Worm (Caenorhabditis elegans) whole organism, midembryonic: ENCODE data around the gene C34F11.1.

Experiments used
- T22C8.4 ChIP-seq: fragments of 200-800 bp; sonication (Bioruptor generic); IDR thresholded peaks from 2 replicates; pipeline ENCODE4 v1.3.6; 2022; ENCODE audit warnings: missing genetic modification characterization, missing compliant biosample characterization
- cog-1 ChIP-seq: sonication (generic microtip); optimal IDR thresholded peaks from 2 replicates; lab custom pipeline; 2016; ENCODE audit warnings: missing genetic modification characterization, missing compliant biosample characterization
- flt-1 ChIP-seq: fragments of 200-800 bp; sonication (Bioruptor generic); IDR thresholded peaks from 2 replicates; pipeline ENCODE4 v1.3.6; 2022; ENCODE audit warnings: missing genetic modification characterization, missing compliant biosample characterization
- klf-2 ChIP-seq: fragments of 200-800 bp; sonication (Bioruptor generic); conservative IDR thresholded peaks from 2 replicates; pipeline ENCODE4 v1.3.6; 2022; ENCODE audit warnings: missing genetic modification reagents, missing genetic modification characterization, missing compliant biosample characterization
- med-1 ChIP-seq: sonication (generic microtip); optimal IDR thresholded peaks from 2 replicates; lab custom pipeline; 2017; ENCODE audit warnings: missing genetic modification characterization, mild to moderate bottlenecking, missing compliant biosample characterization, antibody characterized with exemption, missing genetic modification reagents; ENCODE audit not compliant: insufficient read depth
- ref-1 ChIP-seq: fragments of 200-800 bp; sonication (Bioruptor generic); conservative IDR thresholded peaks from 2 replicates; pipeline ENCODE4 v1.3.6; 2022; ENCODE audit warnings: missing genetic modification reagents, missing genetic modification characterization, missing compliant biosample characterization
- tab-1 ChIP-seq: fragments of 200-800 bp; sonication (Bioruptor generic); IDR thresholded peaks from 2 replicates; pipeline ENCODE4 v1.3.6; 2022; ENCODE audit warnings: missing genetic modification characterization, missing compliant biosample characterization
- ztf-23 ChIP-seq: fragments of 200-800 bp; sonication (Bioruptor generic); IDR thresholded peaks from 2 replicates; pipeline ENCODE4 v1.3.6; 2022; ENCODE audit warnings: missing genetic modification reagents, missing genetic modification characterization, missing compliant biosample characterization
- ztf-29 ChIP-seq: fragments of 200-800 bp; sonication (Bioruptor generic); IDR thresholded peaks from 2 replicates; pipeline ENCODE4 v1.3.6; 2022; ENCODE audit warnings: missing genetic modification reagents, missing genetic modification characterization, missing compliant biosample characterization

Gene C34F11.1

DNA sequence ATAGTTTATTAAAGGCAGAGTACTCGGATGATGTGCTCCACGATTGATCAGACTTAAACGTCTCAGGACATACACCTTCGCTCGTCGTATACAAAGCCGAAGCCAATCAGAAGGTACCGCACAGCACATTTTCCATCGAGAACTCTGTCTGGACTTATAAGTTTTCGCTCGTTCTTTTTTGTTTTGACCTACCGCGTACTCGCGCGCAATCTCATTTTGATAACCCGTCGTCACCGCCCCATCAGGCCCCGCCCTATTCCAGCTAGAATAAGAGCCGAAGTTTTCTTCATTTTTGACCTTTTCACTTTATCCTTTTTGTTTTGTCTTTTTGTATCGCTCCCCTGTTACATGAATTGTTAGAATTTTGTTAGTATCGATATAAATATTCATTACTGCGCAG, 16.8 kb downstream of the C34F11.1 start, which contains the start of gene EGAP2.2:
Gene EGAP2.2, plus strand, starts transcription at position 301 of the 400 bp plus-strand sequence.
- no peak for TF ChIP-seq ref-1 (GFP tag; lab: Robert Waterston, UW)
- no peak for TF ChIP-seq cog-1 (tag; lab: Kevin White, UChicago)
- TF ChIP-seq T22C8.4 (GFP tag; lab: Robert Waterston, UW): no peak
- no peak for TF ChIP-seq flt-1 (GFP tag; lab: Robert Waterston, UW)
- TF ChIP-seq med-1 (GFP tag; lab: Kevin White, UChicago): no peak
- TF ChIP-seq ztf-29 (GFP tag; lab: Robert Waterston, UW): no peak
- TF ChIP-seq tab-1 (GFP tag; lab: Robert Waterston, UW): no peak

DNA sequence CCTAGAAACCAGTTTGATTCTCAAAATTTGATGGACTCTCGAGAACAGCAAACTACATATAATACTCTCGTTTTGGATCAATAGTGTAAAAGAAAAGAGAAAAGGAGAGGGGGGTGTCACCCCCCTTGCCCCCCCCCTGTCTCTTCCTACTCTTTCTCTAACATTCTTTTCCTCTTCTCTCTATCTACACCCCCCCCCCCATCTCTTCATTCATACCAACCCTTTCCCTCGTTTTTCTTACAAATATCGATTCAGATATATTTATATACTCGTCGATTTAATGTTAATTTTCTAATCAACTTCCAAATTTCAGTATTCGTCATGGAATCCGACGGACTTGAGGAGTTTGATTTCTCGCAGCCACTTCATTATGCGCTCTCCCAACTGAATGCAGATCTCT, 18.3 kb downstream of the C34F11.1 start, which contains the start of gene EGAP2.1:
Gene EGAP2.1, plus strand, starts transcription at position 301 of the 400 bp plus-strand sequence.
- TF ChIP-seq med-1 (GFP tag; lab: Kevin White, UChicago): no peak
- TF ChIP-seq flt-1 (GFP tag; lab: Robert Waterston, UW): peak; percentile 49; the same call in 1 of the 2 replicates
- 0 out of 2 replicates have a peak, but pooled peaks have one; percentile 34 for TF ChIP-seq T22C8.4 (GFP tag; lab: Robert Waterston, UW)
- TF ChIP-seq ztf-29 (GFP tag; lab: Robert Waterston, UW): no peak

DNA sequence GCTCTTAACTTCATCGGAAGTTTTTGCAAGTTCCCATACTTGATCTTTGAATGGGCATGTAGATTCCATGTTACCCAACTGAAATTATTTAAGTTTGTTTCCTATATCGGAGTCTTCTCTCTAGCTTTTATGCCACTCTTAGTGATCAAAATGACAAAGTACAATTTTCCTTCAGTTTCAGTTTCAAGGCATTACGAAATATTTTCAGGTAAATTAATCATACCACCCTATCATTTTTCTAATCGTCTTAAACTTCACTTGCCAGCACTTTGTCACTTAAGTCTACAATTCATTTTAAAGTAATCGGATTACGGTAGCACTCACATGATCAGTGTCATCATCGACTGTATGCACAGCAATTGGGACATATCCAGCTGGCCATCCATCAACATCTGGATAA, 22.0 kb downstream of the C34F11.1 start:
- TF ChIP-seq ztf-29 (GFP tag; lab: Robert Waterston, UW) (no peak), klf-2 (GFP tag; lab: Robert Waterston, UW) (no peak), ztf-23 (no peak), cog-1 (tag; lab: Kevin White, UChicago) (no peak), tab-1 (GFP tag; lab: Robert Waterston, UW) (no peak), med-1 (GFP tag; lab: Kevin White, UChicago) (no peak), flt-1 (GFP tag; lab: Robert Waterston, UW) (no peak), ref-1 (GFP tag; lab: Robert Waterston, UW) (no peak), T22C8.4 (GFP tag; lab: Robert Waterston, UW) (no peak)

DNA sequence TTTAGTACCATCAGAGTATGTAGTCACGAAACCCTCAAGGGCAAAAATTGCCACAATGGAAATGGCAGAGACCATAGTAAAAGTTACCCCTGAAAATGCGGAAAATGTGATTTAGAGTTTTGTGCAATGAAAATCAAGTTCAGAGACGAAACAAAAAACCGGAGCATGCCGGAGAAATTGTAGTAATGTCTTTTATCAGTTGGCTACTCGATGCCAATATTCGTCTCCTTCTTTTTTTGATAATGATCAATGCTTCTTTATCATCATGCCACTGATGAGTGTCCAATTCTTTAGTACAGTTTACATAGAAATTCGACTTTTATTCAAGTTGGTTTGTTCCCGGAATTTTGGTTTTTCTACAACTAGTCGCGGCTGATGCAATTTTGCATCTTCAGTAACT, 23.0 kb downstream of the C34F11.1 start, which contains the start of gene pho-1:
Gene pho-1, minus strand, starts transcription at position 89 of the 400 bp plus-strand sequence.
- TF ChIP-seq med-1 (GFP tag; lab: Kevin White, UChicago): no peak
- TF ChIP-seq ztf-29 (GFP tag; lab: Robert Waterston, UW): no peak
- TF ChIP-seq flt-1 (GFP tag; lab: Robert Waterston, UW): no peak
- no peak for TF ChIP-seq klf-2 (GFP tag; lab: Robert Waterston, UW)
- no peak for TF ChIP-seq cog-1 (tag; lab: Kevin White, UChicago)
- no peak for TF ChIP-seq ref-1 (GFP tag; lab: Robert Waterston, UW)
- TF ChIP-seq T22C8.4 (GFP tag; lab: Robert Waterston, UW): no peak
- TF ChIP-seq ztf-23: no peak
- TF ChIP-seq tab-1 (GFP tag; lab: Robert Waterston, UW): no peak

DNA sequence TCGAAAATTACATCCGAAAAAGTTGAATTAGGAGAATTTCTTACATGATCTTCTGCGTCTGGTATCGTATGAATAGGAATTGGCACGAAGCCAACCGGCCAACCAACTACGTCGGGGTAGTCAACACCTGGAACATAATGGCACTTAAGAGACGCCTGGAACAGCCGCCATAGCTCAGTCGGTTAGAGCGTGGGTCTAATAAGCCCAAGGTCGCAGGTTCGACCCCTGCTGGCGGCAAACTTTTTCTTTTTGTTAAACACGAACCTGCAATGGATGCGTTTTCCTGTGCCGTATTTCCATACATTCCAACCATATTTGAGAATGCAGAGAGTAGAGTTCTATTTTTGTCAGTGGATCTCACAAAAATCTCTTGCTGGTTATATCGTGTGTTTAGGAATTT, 24.9 kb downstream of the C34F11.1 start:
- TF ChIP-seq ztf-23: peak; percentile 56; the same call in 1 of the 2 replicates
- TF ChIP-seq ref-1 (GFP tag; lab: Robert Waterston, UW): 0 out of 2 replicates have a peak, but pooled peaks have one; percentile 15
- TF ChIP-seq ztf-29 (GFP tag; lab: Robert Waterston, UW): peak; percentile 62; the same call in 1 of the 2 replicates
- no peak for TF ChIP-seq med-1 (GFP tag; lab: Kevin White, UChicago)
- TF ChIP-seq cog-1 (tag; lab: Kevin White, UChicago): no peak
- no peak for TF ChIP-seq klf-2 (GFP tag; lab: Robert Waterston, UW)
- no peak for TF ChIP-seq T22C8.4 (GFP tag; lab: Robert Waterston, UW)
- peak; percentile 72 for TF ChIP-seq flt-1 (GFP tag; lab: Robert Waterston, UW)
- no peak for TF ChIP-seq tab-1 (GFP tag; lab: Robert Waterston, UW)

DNA sequence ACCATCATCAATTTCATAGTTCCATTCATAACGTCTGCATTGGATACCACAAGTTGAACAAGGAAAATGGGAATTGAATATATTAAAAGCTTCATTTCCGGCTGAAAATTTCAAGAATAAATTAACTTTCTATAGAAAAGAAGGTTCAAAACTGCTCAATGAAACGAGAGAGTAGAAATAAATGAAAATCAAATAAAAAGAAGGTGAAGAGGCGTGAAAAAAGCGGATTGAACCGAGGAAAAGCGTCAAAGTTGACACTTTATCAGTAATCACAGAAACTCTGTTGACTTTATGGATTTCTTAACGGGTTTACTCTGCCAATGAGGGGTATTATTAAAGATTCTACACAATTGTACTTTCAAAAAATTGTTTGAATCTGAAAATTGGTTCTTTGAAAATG, 25.6 kb downstream of the C34F11.1 start, which contains the start of gene pho-4:
Gene pho-4, minus strand, starts transcription at position 101 of the 400 bp plus-strand sequence.
- no peak for TF ChIP-seq klf-2 (GFP tag; lab: Robert Waterston, UW)
- no peak for TF ChIP-seq cog-1 (tag; lab: Kevin White, UChicago)
- TF ChIP-seq ref-1 (GFP tag; lab: Robert Waterston, UW): no peak
- TF ChIP-seq tab-1 (GFP tag; lab: Robert Waterston, UW): no peak
- no peak for TF ChIP-seq ztf-23
- no peak for TF ChIP-seq ztf-29 (GFP tag; lab: Robert Waterston, UW)
- TF ChIP-seq med-1 (GFP tag; lab: Kevin White, UChicago): no peak
- TF ChIP-seq T22C8.4 (GFP tag; lab: Robert Waterston, UW): no peak
- TF ChIP-seq flt-1 (GFP tag; lab: Robert Waterston, UW): no peak

DNA sequence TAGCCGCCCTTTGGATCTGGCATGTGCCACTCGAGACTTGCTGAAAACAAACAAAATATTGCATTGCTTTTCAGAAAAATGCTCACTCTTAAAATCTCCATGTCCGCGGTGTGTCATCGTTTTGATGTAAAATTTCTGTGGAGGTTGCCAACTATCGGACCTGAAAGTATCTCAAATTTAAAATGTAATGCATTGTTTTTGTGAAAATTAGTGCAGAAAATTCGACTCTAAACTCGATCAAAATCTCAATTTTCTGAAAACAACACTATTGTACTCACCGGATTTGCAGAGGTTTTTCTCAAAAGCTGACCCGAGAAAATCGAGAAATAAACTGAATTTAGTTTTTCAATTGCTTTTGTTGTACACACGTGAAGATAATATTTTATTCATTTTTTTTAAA, 28.8 kb downstream of the C34F11.1 start, which contains the start of gene T16D1.1:
Gene T16D1.1, minus strand, starts transcription at position 101 of the 400 bp plus-strand sequence.
- TF ChIP-seq cog-1 (tag; lab: Kevin White, UChicago): no peak
- no peak for TF ChIP-seq tab-1 (GFP tag; lab: Robert Waterston, UW)
- TF ChIP-seq med-1 (GFP tag; lab: Kevin White, UChicago): no peak
- no peak for TF ChIP-seq T22C8.4 (GFP tag; lab: Robert Waterston, UW)
- TF ChIP-seq ztf-23: no peak
- TF ChIP-seq ztf-29 (GFP tag; lab: Robert Waterston, UW): no peak
- no peak for TF ChIP-seq flt-1 (GFP tag; lab: Robert Waterston, UW)
- TF ChIP-seq ref-1 (GFP tag; lab: Robert Waterston, UW): no peak
- no peak for TF ChIP-seq klf-2 (GFP tag; lab: Robert Waterston, UW)

DNA sequence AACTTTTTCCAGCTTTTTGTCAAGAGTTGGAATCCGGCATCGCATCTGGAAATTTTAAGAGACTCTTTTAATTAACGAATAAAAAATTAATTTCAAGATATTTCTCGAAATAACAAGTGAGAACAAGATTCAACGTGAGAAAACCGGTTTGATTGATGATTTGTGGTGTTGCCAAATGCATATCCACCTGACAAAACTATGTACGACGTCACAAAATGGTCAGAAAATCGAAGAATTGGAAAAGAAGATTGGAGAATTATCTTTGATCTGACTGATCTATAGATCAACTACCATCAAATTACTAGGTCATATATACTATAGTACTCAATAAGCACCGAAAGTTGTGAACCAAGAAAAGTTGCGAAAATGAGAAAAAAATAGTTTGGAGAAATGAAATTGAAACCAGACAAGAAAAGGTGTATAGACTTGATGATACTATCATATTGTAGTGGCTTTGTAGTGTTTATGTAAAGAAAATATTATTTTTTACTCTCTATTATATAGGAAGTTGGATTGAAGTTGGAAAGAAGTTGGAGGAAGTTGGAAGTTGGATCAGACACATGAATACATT, 34.1 kb downstream of the C34F11.1 start, which contains the start of gene ptr-6:
Gene ptr-6, minus strand, starts transcription at position 47 of the 571 bp plus-strand sequence.
- TF ChIP-seq ref-1 (GFP tag; lab: Robert Waterston, UW) (no peak), med-1 (GFP tag; lab: Kevin White, UChicago) (no peak), flt-1 (GFP tag; lab: Robert Waterston, UW) (no peak), klf-2 (GFP tag; lab: Robert Waterston, UW) (no peak), T22C8.4 (GFP tag; lab: Robert Waterston, UW) (no peak), ztf-29 (GFP tag; lab: Robert Waterston, UW) (no peak), tab-1 (GFP tag; lab: Robert Waterston, UW) (no peak), ztf-23 (no peak), cog-1 (tag; lab: Kevin White, UChicago) (no peak)
